Worm (Caenorhabditis elegans): ENCODE results near the gene alh-12.
A peak's percentile ranks its signal among the peaks of the same experiment; 100 is the strongest.

Gene alh-12

DNA sequence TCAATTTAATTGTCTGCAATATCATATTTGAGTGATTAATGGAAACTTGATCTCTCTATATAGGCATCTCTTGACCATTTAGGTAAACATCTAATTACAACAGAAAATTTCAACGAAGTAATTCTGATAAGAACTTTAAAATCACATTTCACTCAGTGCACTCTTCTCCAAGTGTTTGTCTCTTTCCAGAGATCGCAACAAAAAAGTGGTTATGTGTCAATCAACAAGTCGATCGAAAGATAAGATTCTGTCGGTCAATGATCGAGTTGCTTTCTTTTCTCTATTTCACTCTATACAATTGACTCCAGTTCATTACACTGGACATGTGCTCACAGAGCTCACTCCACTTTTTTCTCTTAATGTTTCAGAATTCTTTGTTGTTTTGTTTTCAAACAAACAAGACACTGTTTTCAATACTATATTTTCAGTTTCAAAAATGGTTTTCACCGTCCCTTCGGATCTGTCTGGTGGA, at the start of gene alh-12:
Gene alh-12, plus strand, starts transcription at position 422 of the 472 bp plus-strand sequence.
- TF ChIP-seq hmg-1.1 (GFP tag; IDR thresholded peaks at IDR 0.05) (no peak), zag-1 (tag; optimal IDR thresholded peaks at IDR 0.05) (no peak), unc-39 (tag; optimal IDR thresholded peaks at IDR 0.05) (no peak), nhr-48 (tag; optimal IDR thresholded peaks at IDR 0.05) (no peak), mdt-29 (GFP tag; IDR thresholded peaks at IDR 0.05) (no peak), F49E8.2 (tag; optimal IDR thresholded peaks at IDR 0.05; ENCODE audit: borderline replicate concordance) (no peak), duxl-1 (tag; optimal IDR thresholded peaks at IDR 0.05; ENCODE audit: poor library complexity) (no peak), mes-2 (tag; optimal IDR thresholded peaks at IDR 0.05; ENCODE audit: poor library complexity, severe bottlenecking) (no peak), lin-38 (GFP tag; IDR thresholded peaks at IDR 0.05) (no peak), lim-7 (GFP tag; IDR thresholded peaks at IDR 0.05) (no peak), madf-5 (GFP tag; IDR thresholded peaks at IDR 0.05) (no peak), Y5F2A.4 (GFP tag; optimal IDR thresholded peaks at IDR 0.05) (no peak), D1046.2 (GFP tag; IDR thresholded peaks at IDR 0.05) (no peak), egl-43 (GFP tag; IDR thresholded peaks at IDR 0.05) (no peak), nhr-102 (tag; optimal IDR thresholded peaks at IDR 0.05) (no peak), pha-4 (GFP tag; IDR thresholded peaks at IDR 0.05) (no peak), pha-4 (tag; optimal IDR thresholded peaks at IDR 0.05) (no peak), unc-62 (GFP tag; optimal IDR thresholded peaks at IDR 0.05 in 1 of 2) (no peak), unc-62 (tag; optimal IDR thresholded peaks at IDR 0.05) (no peak), lin-15B (tag; optimal IDR thresholded peaks at IDR 0.05) (no peak), Y105C5A.15 (GFP tag; IDR thresholded peaks at IDR 0.05) (no peak), nhr-77 (tag; optimal IDR thresholded peaks at IDR 0.05) (peak; percentile 5), hlh-30 (tag; optimal IDR thresholded peaks at IDR 0.05; ENCODE audit: insufficient read depth) (peak; percentile 28), snpc-1.2 (GFP tag; IDR thresholded peaks at IDR 0.05) (no peak), T20F7.1 (GFP tag; optimal IDR thresholded peaks at IDR 0.05) (no peak), zfp-3 (GFP tag; conservative IDR thresholded peaks at IDR 0.05) (no peak), zip-11 (GFP tag; IDR thresholded peaks at IDR 0.05) (no peak), saeg-2 (GFP tag; IDR thresholded peaks at IDR 0.05) (no peak), fkh-10 (GFP tag; optimal IDR thresholded peaks at IDR 0.05) (no peak), skn-1 (tag; optimal IDR thresholded peaks at IDR 0.05) (no peak), nhr-10 (tag; optimal IDR thresholded peaks at IDR 0.05) (no peak), ceh-44 (GFP tag; IDR thresholded peaks at IDR 0.05) (no peak), ama-1 (optimal IDR thresholded peaks at IDR 0.05) (no peak), tra-1 (GFP tag; IDR thresholded peaks at IDR 0.05) (peak; percentile 46; the same call in 1 of the 2 replicates), ceh-82 (tag; optimal IDR thresholded peaks at IDR 0.05) (no peak), lin-1 (GFP tag; IDR thresholded peaks at IDR 0.05) (peak; percentile 50; the same call in 1 of the 2 replicates), zip-2 (tag; optimal IDR thresholded peaks at IDR 0.05) (no peak), F10B5.3 (tag; optimal IDR thresholded peaks at IDR 0.05) (no peak), jun-1 (tag; optimal IDR thresholded peaks at IDR 0.05) (no peak), hif-1 (tag; optimal IDR thresholded peaks at IDR 0.05) (no peak), unc-130 (GFP tag; optimal IDR thresholded peaks at IDR 0.05) (no peak), mxl-3 (GFP tag; optimal IDR thresholded peaks at IDR 0.05) (peak; percentile 56), ces-1 (GFP tag; optimal IDR thresholded peaks at IDR 0.05) (no peak), snpc-4 (tag; optimal IDR thresholded peaks at IDR 0.05) (no peak), F44E2.7 (GFP tag; IDR thresholded peaks at IDR 0.05) (no peak), set-16 (GFP tag; IDR thresholded peaks at IDR 0.05) (no peak), lin-39 (tag; optimal IDR thresholded peaks at IDR 0.05) (no peak), dve-1 (tag; optimal IDR thresholded peaks at IDR 0.05; ENCODE audit: insufficient read depth) (peak; percentile 69), Y75B8A.6 (GFP tag; IDR thresholded peaks at IDR 0.05) (no peak), lir-3 (tag; optimal IDR thresholded peaks at IDR 0.05) (no peak), mdl-1 (tag; optimal IDR thresholded peaks at IDR 0.05) (no peak), dpl-1 (GFP tag; optimal IDR thresholded peaks at IDR 0.05) (no peak)

Data from whole organism, L4 larva.